Worm (Caenorhabditis elegans) whole organism, L2 larva: ENCODE data around the gene T25D1.1.
A peak's percentile ranks its signal among the peaks of the same experiment; 100 is the strongest.

ENCODE experiments used
- C34F6.9 ChIP-seq: fragments of 150-350 bp; optimal IDR thresholded peaks from 2 replicates; lab custom pipeline; 2014; ENCODE audit warnings: missing biosample characterization, missing genetic modification characterization
- F13H6.1 ChIP-seq: sonication (generic microtip); optimal IDR thresholded peaks from 2 replicates; lab custom pipeline; 2016; ENCODE audit warnings: missing genetic modification characterization, missing compliant biosample characterization
- Y55F3AM.14 ChIP-seq: fragments of 200-800 bp; sonication (Bioruptor generic); optimal IDR thresholded peaks from 2 replicates; lab custom pipeline; 2018; ENCODE audit warnings: mild to moderate bottlenecking, missing genetic modification characterization, missing compliant biosample characterization
- ama-1 ChIP-seq: fragments of 150-350 bp; optimal IDR thresholded peaks from 2 replicates; lab custom pipeline; 2018; ENCODE audit warnings: inconsistent platforms
- blmp-1 ChIP-seq: sonication (generic microtip); optimal IDR thresholded peaks from 2 replicates; lab custom pipeline; 2017; ENCODE audit warnings: missing genetic modification characterization, mild to moderate bottlenecking, missing compliant biosample characterization, antibody characterized with exemption, moderate library complexity; ENCODE audit not compliant: insufficient read depth
- ceh-82 ChIP-seq: fragments of 150-350 bp; optimal IDR thresholded peaks from 2 replicates; lab custom pipeline; 2014; ENCODE audit warnings: missing biosample characterization, missing genetic modification characterization
- egl-27 ChIP-seq: sonication (generic microtip); optimal IDR thresholded peaks from 3 replicates; lab custom pipeline; 2017; ENCODE audit warnings: missing biosample characterization, missing genetic modification reagents, missing genetic modification characterization
- elt-1 ChIP-seq: fragments of 150-350 bp; optimal IDR thresholded peaks from 2 replicates; lab custom pipeline; 2014; ENCODE audit warnings: missing biosample characterization, missing genetic modification characterization
- elt-3 ChIP-seq: sonication (generic microtip); optimal IDR thresholded peaks from 2 replicates; lab custom pipeline; 2017; ENCODE audit warnings: missing biosample characterization, missing genetic modification characterization
- fos-1 ChIP-seq: fragments of 150-350 bp; optimal IDR thresholded peaks from 2 replicates; lab custom pipeline; 2014; ENCODE audit warnings: missing biosample characterization, missing genetic modification characterization
- gmeb-1 ChIP-seq: fragments of 150-350 bp; optimal IDR thresholded peaks from 2 replicates; lab custom pipeline; 2014; ENCODE audit warnings: missing biosample characterization, missing genetic modification characterization
- lin-11 ChIP-seq: fragments of 150-350 bp; sonication (generic microtip); optimal IDR thresholded peaks from 2 replicates; lab custom pipeline; 2014; ENCODE audit warnings: missing biosample characterization, missing genetic modification characterization, inconsistent platforms, mixed read lengths
- lin-13 ChIP-seq: fragments of 150-350 bp; optimal IDR thresholded peaks from 2 replicates; lab custom pipeline; 2014; ENCODE audit warnings: missing biosample characterization, missing genetic modification reagents, missing genetic modification characterization
- lin-39 ChIP-seq: fragments of 150-350 bp; optimal IDR thresholded peaks from 2 replicates; lab custom pipeline; 2014; ENCODE audit warnings: missing biosample characterization, missing genetic modification reagents, missing genetic modification characterization
- lsy-2 ChIP-seq, 2 experiments: fragments of 150-350 bp in 1 of 2; sonication (generic microtip) in 1 of 2; optimal IDR thresholded peaks; 2 replicates each; lab custom pipeline; 2014 to 2017; ENCODE audit warnings: missing biosample characterization in 2 of 2, missing genetic modification characterization in 2 of 2
- mbf-1 ChIP-seq: sonication (generic microtip); optimal IDR thresholded peaks from 2 replicates; lab custom pipeline; 2017; ENCODE audit warnings: missing biosample characterization, missing genetic modification characterization
- mdl-1 ChIP-seq, 2 experiments: fragments of 150-350 bp in 1 of 2; sonication (generic microtip) in 1 of 2; optimal IDR thresholded peaks; 2 replicates each; lab custom pipeline; 2017; ENCODE audit warnings: missing biosample characterization in 2 of 2, missing genetic modification characterization in 2 of 2
- nhr-12 ChIP-seq: fragments of 150-350 bp; optimal IDR thresholded peaks from 2 replicates; lab custom pipeline; 2014; ENCODE audit warnings: missing biosample characterization, missing genetic modification characterization
- nhr-237 ChIP-seq: fragments of 150-350 bp; optimal IDR thresholded peaks from 2 replicates; lab custom pipeline; 2014; ENCODE audit warnings: missing biosample characterization, missing genetic modification characterization
- nhr-25 ChIP-seq: fragments of 150-350 bp; sonication (generic microtip); optimal IDR thresholded peaks from 3 replicates; lab custom pipeline; 2014; ENCODE audit warnings: missing biosample characterization, missing genetic modification characterization
- nhr-6 ChIP-seq: fragments of 150-350 bp; optimal IDR thresholded peaks from 2 replicates; lab custom pipeline; 2014; ENCODE audit warnings: missing biosample characterization, missing genetic modification characterization
- nhr-77 ChIP-seq: fragments of 150-350 bp; optimal IDR thresholded peaks from 2 replicates; lab custom pipeline; 2014; ENCODE audit warnings: missing biosample characterization, missing genetic modification characterization
- peb-1 ChIP-seq: fragments of 150-350 bp; optimal IDR thresholded peaks from 2 replicates; lab custom pipeline; 2014; ENCODE audit warnings: missing biosample characterization, missing genetic modification characterization
- sem-4 ChIP-seq: fragments of 150-350 bp; optimal IDR thresholded peaks from 2 replicates; lab custom pipeline; 2014; ENCODE audit warnings: missing biosample characterization, missing genetic modification reagents, missing genetic modification characterization
- skn-1 ChIP-seq: sonication (generic microtip); optimal IDR thresholded peaks from 2 replicates; lab custom pipeline; 2017; ENCODE audit warnings: missing biosample characterization, missing genetic modification characterization
- sma-3 ChIP-seq: sonication (generic microtip); optimal IDR thresholded peaks from 2 replicates; lab custom pipeline; 2016; ENCODE audit warnings: missing genetic modification reagents, missing genetic modification characterization, missing compliant biosample characterization
- sma-9 ChIP-seq, 2 experiments: fragments of 150-350 bp in 1 of 2; sonication (generic microtip) in 1 of 2; optimal IDR thresholded peaks; 2 replicates each; lab custom pipeline; 2014 to 2016; ENCODE audit warnings: missing genetic modification characterization in 2 of 2, mild to moderate bottlenecking in 1 of 2, missing biosample characterization in 1 of 2, missing compliant biosample characterization in 1 of 2, missing genetic modification reagents in 1 of 2, moderate library complexity in 1 of 2
- snpc-4 ChIP-seq: fragments of 150-350 bp; optimal IDR thresholded peaks from 2 replicates; lab custom pipeline; 2014; ENCODE audit warnings: missing biosample characterization, missing genetic modification characterization
- unc-39 ChIP-seq: fragments of 150-350 bp; optimal IDR thresholded peaks from 2 replicates; lab custom pipeline; 2014; ENCODE audit warnings: missing biosample characterization, missing genetic modification characterization
- unc-55 ChIP-seq: fragments of 150-350 bp; sonication (generic microtip); optimal IDR thresholded peaks from 3 replicates; lab custom pipeline; 2014; ENCODE audit warnings: missing biosample characterization, missing genetic modification reagents, missing genetic modification characterization
- ztf-1 ChIP-seq: fragments of 200-800 bp; sonication (Bioruptor generic); conservative IDR thresholded peaks from 2 replicates; pipeline ENCODE4 v1.3.6; 2022; ENCODE audit warnings: missing genetic modification characterization, missing compliant biosample characterization
- ztf-11 ChIP-seq: sonication (generic microtip); optimal IDR thresholded peaks from 2 replicates; lab custom pipeline; 2017; ENCODE audit warnings: missing biosample characterization, missing genetic modification characterization

The T25D1.1 gene

DNA sequence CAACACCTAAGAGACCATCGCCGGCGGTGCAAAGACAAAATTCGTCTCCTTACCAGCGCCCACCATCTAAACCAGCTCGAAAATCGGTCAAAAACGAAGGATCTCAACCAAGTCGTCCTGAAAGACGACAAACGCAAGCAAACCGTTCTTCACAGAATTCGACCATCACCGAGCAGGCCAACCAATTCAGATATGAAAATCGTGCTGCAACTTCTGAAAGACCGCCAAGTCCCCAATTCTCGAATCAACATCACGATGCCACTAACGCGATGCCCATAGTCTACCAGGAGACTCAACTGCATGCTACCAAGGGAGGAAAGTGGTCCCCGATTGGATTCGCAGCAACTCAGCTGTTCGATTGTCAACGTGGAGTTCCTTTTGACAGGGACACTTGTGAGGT, at the start of gene T25D1.1:
Gene T25D1.1 (plus strand): TSS at position 301 of the 400 bp plus-strand sequence.
- no peak for TF ChIP-seq sma-3 (GFP tag; lab: Kevin White, UChicago)
- TF ChIP-seq elt-3 (tag; lab: Kevin White, UChicago), result no peak
- TF ChIP-seq mdl-1 (tag; optimal IDR thresholded peaks at IDR 0.05; lab: Kevin White, UChicago), result no peak
- TF ChIP-seq elt-1 (tag; lab: Kevin White, UChicago), result no peak
- no peak for TF ChIP-seq nhr-237
- TF ChIP-seq ceh-82 (tag; lab: Kevin White, UChicago), result no peak
- no peak for TF ChIP-seq lin-13 (GFP tag; lab: Kevin White, UChicago)
- no peak for TF ChIP-seq gmeb-1
- TF ChIP-seq mbf-1, result no peak
- no peak for TF ChIP-seq nhr-12 (tag; lab: Kevin White, UChicago)
- no peak for TF ChIP-seq F13H6.1 (tag; lab: Kevin White, UChicago)
- no peak for TF ChIP-seq C34F6.9 (tag; lab: Kevin White, UChicago)
- TF ChIP-seq ztf-1 (GFP tag; lab: Robert Waterston, UW), result no peak

DNA sequence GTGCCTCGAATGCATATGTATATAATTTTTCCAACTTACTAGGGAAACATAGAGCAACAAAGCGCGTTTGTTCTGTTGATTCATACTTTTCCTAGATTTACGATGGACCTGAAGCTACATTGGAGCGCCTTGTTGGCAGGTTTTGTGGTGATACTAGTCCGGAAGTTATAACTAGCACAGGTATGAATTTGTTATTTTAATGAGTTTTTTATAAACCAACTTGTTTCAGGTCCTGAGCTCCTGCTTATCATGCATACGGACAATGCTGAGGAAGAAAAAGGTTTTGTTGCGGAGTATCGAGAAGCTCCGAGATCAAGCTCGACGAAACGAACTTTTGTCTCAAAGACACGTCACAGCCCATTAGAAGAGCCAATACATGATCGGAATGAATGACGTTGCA, 48.9 kb upstream of the T25D1.1 start, which contains the start of gene F38E9.1:
Gene F38E9.1 (plus strand): TSS at position 301 of the 400 bp plus-strand sequence.
- TF ChIP-seq Y55F3AM.14 (GFP tag; lab: Kevin White, UChicago), result no peak
- no peak for TF ChIP-seq sem-4
- TF ChIP-seq blmp-1 (tag; lab: Kevin White, UChicago), result no peak
- no peak for TF ChIP-seq ama-1 (lab: Kevin White, UChicago)
- no peak for TF ChIP-seq nhr-237
- TF ChIP-seq snpc-4, result no peak
- no peak for TF ChIP-seq elt-3 (tag; lab: Kevin White, UChicago)

DNA sequence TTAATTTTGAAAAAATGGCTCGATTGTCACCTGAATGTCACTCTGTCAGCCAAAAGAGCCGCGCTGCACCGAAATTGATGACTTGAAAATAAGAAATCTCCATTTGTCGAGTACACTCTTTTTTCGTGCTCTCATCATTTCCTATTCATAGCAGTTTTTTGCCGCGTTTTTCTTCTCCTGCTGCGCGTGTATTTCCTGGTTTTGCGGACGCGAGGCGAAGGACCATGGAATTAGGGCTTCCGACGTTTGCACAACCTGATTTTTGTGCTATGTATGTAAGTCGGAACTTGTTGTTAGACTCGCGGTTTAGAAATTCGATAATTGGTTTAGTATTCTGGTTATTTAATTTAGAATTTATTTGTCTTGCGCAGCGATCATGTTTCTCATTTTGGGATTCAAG, 39.4 kb upstream of the T25D1.1 start:
- no peak for TF ChIP-seq skn-1 (tag; lab: Kevin White, UChicago)
- TF ChIP-seq ama-1 (lab: Kevin White, UChicago), result no peak
- no peak for TF ChIP-seq blmp-1 (tag; lab: Kevin White, UChicago)
- no peak for TF ChIP-seq nhr-6 (tag; lab: Kevin White, UChicago)
- no peak for TF ChIP-seq lin-39 (tag; lab: Kevin White, UChicago)
- TF ChIP-seq sma-9 (GFP tag; optimal IDR thresholded peaks at IDR 0.05; lab: Kevin White, UChicago), result peak; percentile 13
- TF ChIP-seq sma-9 (tag; optimal IDR thresholded peaks at IDR 0.05; lab: Kevin White, UChicago), result no peak
- no peak for TF ChIP-seq peb-1
- TF ChIP-seq unc-55, result peak; percentile 19

DNA sequence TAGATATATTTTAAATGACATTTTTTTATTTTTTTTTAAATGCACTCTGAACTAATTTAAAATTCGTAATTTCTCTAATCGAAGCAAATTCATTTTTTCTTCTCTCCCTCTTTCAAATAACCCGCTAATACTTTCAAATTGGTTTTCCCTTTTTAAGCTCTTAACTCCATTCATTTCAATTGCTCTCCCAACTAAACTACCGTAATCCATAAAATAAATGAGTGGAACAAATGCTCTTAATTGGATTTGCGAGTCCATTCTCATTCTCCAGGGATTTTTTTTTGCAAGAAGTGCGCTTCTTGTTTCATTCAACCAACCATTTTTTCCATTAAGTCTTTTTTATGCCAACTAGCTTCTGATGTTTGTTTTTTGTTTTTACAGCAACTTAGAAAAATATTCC, 38.6 kb upstream of the T25D1.1 start:
- TF ChIP-seq lsy-2 (tag; optimal IDR thresholded peaks at IDR 0.05; lab: Kevin White, UChicago) (peak in 1 of 2 experiments; percentile 49), skn-1 (tag; lab: Kevin White, UChicago) (no peak), lin-39 (tag; lab: Kevin White, UChicago) (no peak), unc-39 (tag; lab: Kevin White, UChicago) (no peak)
- TF ChIP-seq, all 48 proteins: peak for 1

DNA sequence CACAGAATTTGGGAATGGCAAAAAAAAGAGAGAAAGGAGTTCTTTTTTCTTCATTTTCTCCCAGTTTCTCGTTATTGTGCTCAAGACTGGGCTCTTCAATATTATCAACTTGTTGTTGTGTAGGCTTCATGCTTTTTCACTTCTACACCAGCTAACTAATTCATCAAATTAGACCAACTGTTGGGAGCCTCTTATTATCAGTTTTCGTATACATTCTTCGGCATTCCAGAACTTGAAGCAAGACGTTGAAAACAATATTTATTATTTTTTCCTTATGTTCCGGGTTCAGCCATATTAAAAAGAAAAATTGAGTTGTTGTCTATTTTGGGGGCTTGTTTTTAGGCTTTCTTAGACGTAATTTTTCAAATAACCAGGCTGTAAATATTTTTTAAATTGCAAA, 36.7 kb upstream of the T25D1.1 start:
- TF ChIP-seq blmp-1 (tag; lab: Kevin White, UChicago) (no peak), egl-27 (tag; lab: Kevin White, UChicago) (no peak), ztf-1 (GFP tag; lab: Robert Waterston, UW) (no peak), nhr-77 (tag; lab: Kevin White, UChicago) (no peak), nhr-237 (no peak), lin-11 (no peak), unc-39 (tag; lab: Kevin White, UChicago) (no peak), ceh-82 (tag; lab: Kevin White, UChicago) (no peak)
- TF ChIP-seq, all 48 proteins: peak for 0

DNA sequence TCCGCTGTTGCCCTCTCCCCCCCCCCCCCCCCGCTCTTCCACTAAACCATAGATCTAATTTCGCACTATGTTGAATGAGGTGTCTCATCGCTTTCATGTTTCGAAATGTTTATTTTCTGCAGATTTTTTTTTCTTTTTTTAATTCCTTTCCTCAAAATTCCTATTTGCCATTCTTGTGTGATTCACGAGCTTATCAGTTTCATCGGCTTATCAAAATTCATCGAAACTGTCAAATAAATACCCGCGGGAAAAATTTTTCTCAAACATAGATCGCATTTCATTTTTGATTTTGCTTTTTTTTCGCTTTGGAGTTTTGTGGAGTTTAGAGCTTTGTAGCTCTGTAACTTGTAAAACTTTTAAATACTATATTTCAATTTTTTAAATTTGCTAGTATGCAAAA, 35.6 kb upstream of the T25D1.1 start:
- TF ChIP-seq sma-3 (GFP tag; lab: Kevin White, UChicago) (no peak), unc-55 (peak; percentile 29), ama-1 (lab: Kevin White, UChicago) (no peak), F13H6.1 (tag; lab: Kevin White, UChicago) (no peak), nhr-25 (tag; lab: Kevin White, UChicago) (no peak), ztf-11 (no peak), fos-1 (tag; lab: Kevin White, UChicago) (peak; percentile 80), snpc-4 (no peak), nhr-237 (no peak)
